Worm (Caenorhabditis elegans) whole organism, L4 larva: ENCODE results near the gene ZC196.2.
"Not testable (repeated sequence)": the region's sequence is repeated elsewhere in the genome, so short reads cannot be mapped to it uniquely, and the experiment has no call there.

Source experiments
- Y105C5A.15 ChIP-seq: fragments of 200-800 bp; sonication (Bioruptor generic); IDR thresholded peaks from 2 replicates; pipeline ENCODE4 v1.3.6; 2022; ENCODE audit warnings: missing genetic modification characterization, missing compliant biosample characterization
- nhr-11 ChIP-seq: fragments of 150-350 bp; optimal IDR thresholded peaks from 2 replicates; lab custom pipeline; 2014; ENCODE audit warnings: missing biosample characterization, missing genetic modification characterization
- nhr-41 ChIP-seq: fragments of 200-800 bp; sonication (Bioruptor generic); IDR thresholded peaks from 2 replicates; pipeline ENCODE4 v1.3.6; 2022; ENCODE audit warnings: missing genetic modification reagents, missing genetic modification characterization, missing compliant biosample characterization
- nhr-77 ChIP-seq: fragments of 150-350 bp; optimal IDR thresholded peaks from 2 replicates; lab custom pipeline; 2014; ENCODE audit warnings: missing biosample characterization, missing genetic modification characterization

DNA sequence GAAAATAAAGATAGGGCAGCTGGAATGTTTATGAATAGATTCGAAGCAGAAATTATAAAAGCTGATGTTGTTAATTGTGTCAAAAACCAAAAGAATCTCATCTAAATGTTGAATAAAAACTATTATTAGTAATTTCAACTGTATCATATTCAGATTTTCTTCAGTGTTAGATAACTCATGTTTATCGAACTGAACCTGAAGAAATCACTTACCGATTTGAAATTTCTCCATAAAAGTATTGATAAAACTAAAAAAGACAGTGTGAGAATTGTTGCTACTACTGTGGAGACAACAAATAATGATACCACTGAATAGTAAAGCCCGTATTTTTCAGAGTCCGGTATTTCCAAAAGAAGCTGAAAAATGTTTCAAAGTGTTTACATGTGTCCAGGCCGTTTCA lies 17.1 kb upstream of the ZC196.2 start, which contains the start of gene ZC196.8:
- TF ChIP-seq nhr-11 (tag; lab: Kevin White, UChicago); nhr-77; Y105C5A.15 (GFP tag; lab: Robert Waterston, UW); nhr-41 (GFP tag; lab: Robert Waterston, UW): not testable (repeated sequence)
